Fruit fly (Drosophila melanogaster) whole organism, prepupa: ENCODE measurements around the gene Ube3a.

Source experiments
- Blimp-1 ChIP-seq: fragments of 200-800 bp; sonication (Bioruptor generic); optimal IDR thresholded peaks from 3 replicates; lab custom pipeline; 2017; ENCODE audit warnings: missing biosample characterization, missing genetic modification characterization, mild to moderate bottlenecking, moderate library complexity, missing genetic modification reagents
- CG10631 ChIP-seq: fragments of 200-800 bp; sonication (Bioruptor generic); optimal IDR thresholded peaks from 2 replicates; lab custom pipeline; 2016; ENCODE audit warnings: missing biosample characterization, missing genetic modification characterization
- CG10669 ChIP-seq: fragments of 200-800 bp; sonication (Bioruptor generic); optimal IDR thresholded peaks from 3 replicates; lab custom pipeline; 2018; ENCODE audit warnings: missing biosample characterization, mild to moderate bottlenecking, missing genetic modification characterization, moderate library complexity
- CG11294 ChIP-seq: fragments of 200-800 bp; sonication (Bioruptor generic); IDR thresholded peaks from 2 replicates; pipeline ENCODE4 v1.3.6; 2022; ENCODE audit warnings: missing biosample characterization, missing genetic modification characterization
- CG11762 ChIP-seq: fragments of 200-800 bp; sonication (Bioruptor generic); optimal IDR thresholded peaks from 3 replicates; lab custom pipeline; 2016; ENCODE audit warnings: missing biosample characterization, missing genetic modification characterization; ENCODE audit not compliant: insufficient read depth
- CG11902 ChIP-seq: fragments of 200-800 bp; sonication (Bioruptor generic); optimal IDR thresholded peaks from 3 replicates; lab custom pipeline; 2016; ENCODE audit warnings: missing biosample characterization, missing genetic modification characterization
- CG16779 ChIP-seq: fragments of 200-800 bp; sonication (Bioruptor generic); optimal IDR thresholded peaks from 3 replicates; lab custom pipeline; 2017; ENCODE audit warnings: missing biosample characterization, mild to moderate bottlenecking, missing genetic modification characterization
- CG32006 ChIP-seq: fragments of 200-800 bp; sonication (Bioruptor generic); optimal IDR thresholded peaks from 3 replicates; lab custom pipeline; 2017; ENCODE audit warnings: missing biosample characterization, mild to moderate bottlenecking, missing genetic modification characterization
- CG34406 ChIP-seq: fragments of 200-800 bp; sonication (Bioruptor generic); optimal IDR thresholded peaks from 3 replicates; lab custom pipeline; 2016; ENCODE audit warnings: missing biosample characterization, missing genetic modification characterization
- CG3919 ChIP-seq: fragments of 200-800 bp; sonication (Bioruptor generic); optimal IDR thresholded peaks from 3 replicates; lab custom pipeline; 2016; ENCODE audit warnings: missing biosample characterization, missing genetic modification characterization
- CG4318 ChIP-seq: fragments of 200-800 bp; sonication (Bioruptor generic); optimal IDR thresholded peaks from 3 replicates; lab custom pipeline; 2017; ENCODE audit warnings: missing biosample characterization, mild to moderate bottlenecking, missing genetic modification characterization
- CG6276 ChIP-seq: fragments of 200-800 bp; sonication (Bioruptor generic); optimal IDR thresholded peaks from 2 replicates; lab custom pipeline; 2017; ENCODE audit warnings: missing biosample characterization, mild to moderate bottlenecking, missing genetic modification characterization
- CG6792 ChIP-seq: fragments of 200-800 bp; sonication (Bioruptor generic); optimal IDR thresholded peaks from 3 replicates; lab custom pipeline; 2016; ENCODE audit warnings: missing biosample characterization, missing genetic modification characterization
- CG8119 ChIP-seq: fragments of 200-800 bp; sonication (Bioruptor generic); IDR thresholded peaks from 3 replicates; pipeline ENCODE4 v1.3.6; 2022; ENCODE audit warnings: missing biosample characterization, missing genetic modification characterization
- Eip75B ChIP-seq: fragments of 200-800 bp; sonication (Bioruptor generic); optimal IDR thresholded peaks from 3 replicates; lab custom pipeline; 2016; ENCODE audit warnings: missing biosample characterization, missing genetic modification characterization
- Eip78C ChIP-seq: fragments of 200-800 bp; sonication (Bioruptor generic); peaks from one replicate; lab custom pipeline; 2016; ENCODE audit warnings: missing biosample characterization, missing genetic modification characterization
- Ets96B ChIP-seq: fragments of 200-800 bp; optimal IDR thresholded peaks from 2 replicates; lab custom pipeline; 2019; ENCODE audit warnings: missing biosample characterization, mild to moderate bottlenecking, missing genetic modification characterization, moderate library complexity
- Gug ChIP-seq: fragments of 200-800 bp; sonication (Bioruptor generic); IDR thresholded peaks from 2 replicates; pipeline ENCODE4 v1.3.6; 2022; ENCODE audit warnings: missing biosample characterization, missing genetic modification characterization
- Hr39 ChIP-seq: fragments of 200-800 bp; sonication (Bioruptor generic); optimal IDR thresholded peaks from 2 replicates; lab custom pipeline; 2016; ENCODE audit warnings: missing biosample characterization, missing genetic modification characterization
- Hr4 ChIP-seq: fragments of 200-800 bp; sonication (Bioruptor generic); optimal IDR thresholded peaks from 3 replicates; lab custom pipeline; 2016; ENCODE audit warnings: missing biosample characterization, missing genetic modification characterization
- Lpt ChIP-seq: fragments of 200-800 bp; sonication (Bioruptor generic); optimal IDR thresholded peaks from 3 replicates; lab custom pipeline; 2016; ENCODE audit warnings: missing biosample characterization, missing genetic modification characterization
- Sox15 ChIP-seq: fragments of 200-800 bp; sonication (Bioruptor generic); optimal IDR thresholded peaks from 3 replicates; lab custom pipeline; 2016; ENCODE audit warnings: missing biosample characterization, missing genetic modification characterization
- achi ChIP-seq: fragments of 200-800 bp; sonication (Bioruptor generic); optimal IDR thresholded peaks from 3 replicates; lab custom pipeline; 2016; ENCODE audit warnings: missing biosample characterization, missing genetic modification characterization
- acj6 ChIP-seq: fragments of 200-800 bp; sonication (Bioruptor generic); optimal IDR thresholded peaks from 3 replicates; lab custom pipeline; 2016; ENCODE audit warnings: missing biosample characterization, missing genetic modification characterization
- cyc ChIP-seq: fragments of 200-800 bp; sonication (Bioruptor generic); optimal IDR thresholded peaks from 3 replicates; lab custom pipeline; 2016; ENCODE audit warnings: missing biosample characterization, missing genetic modification characterization
- eg ChIP-seq: fragments of 200-800 bp; sonication (Bioruptor generic); IDR thresholded peaks from 3 replicates; pipeline ENCODE4 v1.3.6; 2022; ENCODE audit warnings: missing biosample characterization, missing genetic modification characterization
- esn ChIP-seq: fragments of 200-800 bp; sonication (Bioruptor generic); optimal IDR thresholded peaks from 2 replicates; lab custom pipeline; 2016; ENCODE audit warnings: missing biosample characterization, mild to moderate bottlenecking, missing genetic modification characterization, moderate library complexity
- fd59A ChIP-seq: fragments of 200-800 bp; sonication (Bioruptor generic); optimal IDR thresholded peaks from 2 replicates; lab custom pipeline; 2017; ENCODE audit warnings: missing biosample characterization, mild to moderate bottlenecking, missing genetic modification characterization, missing genetic modification reagents
- fkh ChIP-seq: fragments of 200-800 bp; sonication (Bioruptor generic); optimal IDR thresholded peaks from 3 replicates; lab custom pipeline; 2017; ENCODE audit warnings: missing biosample characterization, mild to moderate bottlenecking, missing genetic modification characterization, moderate library complexity
- lz ChIP-seq: fragments of 200-800 bp; sonication (Bioruptor generic); optimal IDR thresholded peaks from 3 replicates; lab custom pipeline; 2016; ENCODE audit warnings: missing biosample characterization, missing genetic modification characterization
- pdm3 ChIP-seq: fragments of 200-800 bp; sonication (Bioruptor generic); optimal IDR thresholded peaks from 3 replicates; lab custom pipeline; 2016; ENCODE audit warnings: missing biosample characterization, missing genetic modification characterization
- salr ChIP-seq, 2 experiments: fragments of 200-800 bp; sonication (Bioruptor generic); optimal IDR thresholded peaks; 3 replicates each; lab custom pipeline; 2016 to 2018; ENCODE audit warnings: missing biosample characterization in 2 of 2, missing genetic modification characterization in 2 of 2, mild to moderate bottlenecking in 1 of 2
- topi ChIP-seq: fragments of 200-800 bp; sonication (Bioruptor generic); optimal IDR thresholded peaks from 3 replicates; lab custom pipeline; 2016; ENCODE audit warnings: missing biosample characterization, missing genetic modification characterization
- vri ChIP-seq: fragments of 200-800 bp; sonication (Bioruptor generic); optimal IDR thresholded peaks from 3 replicates; lab custom pipeline; 2016; ENCODE audit warnings: missing biosample characterization, mild to moderate bottlenecking, missing genetic modification characterization

The Ube3a gene

dm6 chr3L:11246046-11246887 is 35.9 kb upstream of the Ube3a start (continued):
- TF ChIP-seq salr (GFP tag; optimal IDR thresholded peaks at IDR 0.05; lab: Kevin White, UChicago) (peak; percentile 94 to 97), CG11902 (no peak), vri (peak; percentile 95), acj6 (peak; percentile 73), CG4318 (GFP tag; lab: Kevin White, UChicago) (peak; percentile 29), CG6792 (GFP tag; lab: Kevin White, UChicago) (peak; percentile 81), Lpt (GFP tag; lab: Kevin White, UChicago) (peak; percentile 99), CG11762 (GFP tag; lab: Kevin White, UChicago) (peak; percentile 82), esn (GFP tag; lab: Kevin White, UChicago) (peak; percentile 79), CG10631 (GFP tag; lab: Kevin White, UChicago) (peak; percentile 59), CG34406 (GFP tag; lab: Kevin White, UChicago) (peak; percentile 91), achi (GFP tag; lab: Kevin White, UChicago) (peak; percentile 92), fd59A (GFP tag; lab: Kevin White, UChicago) (peak; percentile 91), CG10669 (GFP tag; lab: Kevin White, UChicago) (peak; percentile 97), fkh (GFP tag; lab: Kevin White, UChicago) (peak; percentile 89), Blimp-1 (GFP tag; lab: Kevin White, UChicago) (peak; percentile 89), CG3919 (GFP tag; lab: Kevin White, UChicago) (peak; percentile 92), Hr39 (GFP tag; lab: Kevin White, UChicago) (peak; percentile 40), CG6276 (GFP tag; lab: Kevin White, UChicago) (peak; percentile 100), cyc (peak; percentile 57), topi (GFP tag; lab: Kevin White, UChicago) (peak; percentile 86), CG8119 (GFP tag; lab: Robert Waterston, UW) (peak; percentile 99), Gug (GFP tag; lab: Robert Waterston, UW) (peak; percentile 89), CG32006 (GFP tag; lab: Kevin White, UChicago) (peak; percentile 92)

dm6 chr3L:11244024-11244576 is 33.7 kb upstream of the Ube3a start:
- TF ChIP-seq Eip78C (peak; percentile 24), CG11902 (no peak)

- TF ChIP-seq salr (GFP tag; optimal IDR thresholded peaks at IDR 0.05; lab: Kevin White, UChicago) (no peak), CG11762 (GFP tag; lab: Kevin White, UChicago) (no peak), CG11902 (no peak), CG8119 (GFP tag; lab: Robert Waterston, UW) (no peak), Ets96B (tag; lab: Kevin White, UChicago) (no peak), pdm3 (GFP tag; lab: Kevin White, UChicago) (no peak), Sox15 (GFP tag; lab: Kevin White, UChicago) (no peak), fd59A (GFP tag; lab: Kevin White, UChicago) (no peak), CG4318 (GFP tag; lab: Kevin White, UChicago) (no peak), eg (GFP tag; lab: Robert Waterston, UW) (no peak), Hr4 (GFP tag; lab: Kevin White, UChicago) (no peak), CG34406 (GFP tag; lab: Kevin White, UChicago) (no peak), Eip75B (no peak), lz (no peak), CG32006 (GFP tag; lab: Kevin White, UChicago) (no peak), CG16779 (tag; lab: Kevin White, UChicago) (no peak), CG10631 (GFP tag; lab: Kevin White, UChicago) (no peak), cyc (no peak), fkh (GFP tag; lab: Kevin White, UChicago) (no peak), CG11294 (no peak)
Observed at dm6 chr3L:11243292-11243670, 32.9 kb upstream of the Ube3a start.
